Fruit fly (Drosophila melanogaster) whole organism, embryonic: ENCODE data around the gene Herc4.

ENCODE experiments used
- Aef1 ChIP-seq: fragments of 200-800 bp; sonication (Bioruptor generic); IDR thresholded peaks from 3 replicates; pipeline ENCODE4 v1.3.6; 2022; ENCODE audit warnings: missing biosample characterization, missing genetic modification characterization
- Antp ChIP-seq: fragments of 200-800 bp; sonication (Bioruptor generic); optimal IDR thresholded peaks from 3 replicates; lab custom pipeline; 2016; ENCODE audit warnings: missing biosample characterization, missing genetic modification characterization
- Awh ChIP-seq: fragments of 200-800 bp; sonication (Bioruptor generic); IDR thresholded peaks from 2 replicates; pipeline ENCODE4, ENCODE4 v1.3.6; 2022; ENCODE audit warnings: missing biosample characterization, missing genetic modification characterization
- B-H2 ChIP-seq: fragments of 200-800 bp; sonication (Bioruptor generic); optimal IDR thresholded peaks from 2 replicates; lab custom pipeline; 2018; ENCODE audit warnings: missing biosample characterization, mild to moderate bottlenecking, missing genetic modification characterization
- Bteb2 ChIP-seq: fragments of 200-800 bp; sonication (Bioruptor generic); optimal IDR thresholded peaks from 2 replicates; lab custom pipeline; 2016; ENCODE audit warnings: missing biosample characterization, missing genetic modification characterization
- CG10209 ChIP-seq: fragments of 200-800 bp; sonication (Bioruptor generic); optimal IDR thresholded peaks from 3 replicates; lab custom pipeline; 2017; ENCODE audit warnings: missing biosample characterization, mild to moderate bottlenecking, missing genetic modification characterization, missing genetic modification reagents
- CG11696 ChIP-seq: fragments of 200-800 bp; sonication (Bioruptor generic); IDR thresholded peaks from 2 replicates; pipeline ENCODE4 v1.3.6; 2022; ENCODE audit warnings: missing biosample characterization, missing genetic modification characterization
- CG17328 ChIP-seq: fragments of 200-800 bp; sonication (Bioruptor generic); IDR thresholded peaks from 2 replicates; pipeline ENCODE4 v1.3.6; 2022; ENCODE audit warnings: missing biosample characterization, missing genetic modification characterization
- CG17361 ChIP-seq: fragments of 200-800 bp; sonication (Bioruptor generic); IDR thresholded peaks from 3 replicates; pipeline ENCODE4 v1.3.6; 2022; ENCODE audit warnings: missing biosample characterization, missing genetic modification characterization
- CG18619 ChIP-seq: fragments of 200-800 bp; sonication (Bioruptor generic); optimal IDR thresholded peaks from 3 replicates; lab custom pipeline; 2017; ENCODE audit warnings: missing biosample characterization, mild to moderate bottlenecking, missing genetic modification characterization
- CG2889 ChIP-seq: fragments of 200-800 bp; sonication (Bioruptor generic); IDR thresholded peaks from 3 replicates; pipeline ENCODE4 v1.3.6; 2022; ENCODE audit warnings: missing biosample characterization, missing genetic modification characterization
- CG6272 ChIP-seq: fragments of 200-800 bp; sonication (Bioruptor generic); IDR thresholded peaks from 2 replicates; pipeline ENCODE4 v1.3.6; 2022; ENCODE audit warnings: missing biosample characterization, missing genetic modification characterization
- CG7271 ChIP-seq: fragments of 200-800 bp; sonication (Bioruptor generic); optimal IDR thresholded peaks from 2 replicates; lab custom pipeline; 2018; ENCODE audit warnings: missing biosample characterization, mild to moderate bottlenecking, missing genetic modification characterization, moderate library complexity
- CG7928 ChIP-seq: fragments of 200-800 bp; sonication (Bioruptor generic); optimal IDR thresholded peaks from 2 replicates; lab custom pipeline; 2017; ENCODE audit warnings: missing biosample characterization, mild to moderate bottlenecking, missing genetic modification characterization
- Camta ChIP-seq: fragments of 200-800 bp; sonication (Bioruptor generic); optimal IDR thresholded peaks from 2 replicates; lab custom pipeline; 2016; ENCODE audit warnings: missing biosample characterization, missing genetic modification characterization
- D ChIP-seq, 2 experiments: fragments of 200-800 bp in 1 of 2; fragments of >200 bp in 1 of 2; sonication (Bioruptor generic) in 1 of 2; optimal IDR thresholded peaks; 2 replicates in 1 of 2; 3 replicates in 1 of 2; lab custom pipeline; 2017; ENCODE audit warnings: mild to moderate bottlenecking in 1 of 2, missing biosample characterization in 1 of 2, missing genetic modification characterization in 1 of 2, missing genetic modification reagents in 1 of 2
- D19B ChIP-seq: fragments of 200-800 bp; sonication (Bioruptor generic); optimal IDR thresholded peaks from 2 replicates; lab custom pipeline; 2017; ENCODE audit warnings: missing biosample characterization, mild to moderate bottlenecking, missing genetic modification characterization
- Dad ChIP-seq: fragments of 200-800 bp; sonication (Bioruptor generic); optimal IDR thresholded peaks from 3 replicates; lab custom pipeline; 2016; ENCODE audit warnings: missing biosample characterization, missing genetic modification characterization
- Deaf1 ChIP-seq: fragments of 200-800 bp; optimal IDR thresholded peaks from 3 replicates; lab custom pipeline; 2019; ENCODE audit warnings: missing biosample characterization, mild to moderate bottlenecking, missing genetic modification characterization, moderate library complexity
- Ets65A ChIP-seq: fragments of 200-800 bp; sonication (Bioruptor generic); peaks from one replicate; lab custom pipeline; 2016; ENCODE audit warnings: missing biosample characterization, missing genetic modification characterization
- Fer2 ChIP-seq: fragments of 200-800 bp; sonication (Bioruptor generic); optimal IDR thresholded peaks from 2 replicates; lab custom pipeline; 2018; ENCODE audit warnings: missing biosample characterization, mild to moderate bottlenecking, missing genetic modification characterization, moderate library complexity
- Gsc ChIP-seq: fragments of 200-800 bp; sonication (Bioruptor generic); IDR thresholded peaks from 2 replicates; pipeline ENCODE4 v1.3.6; 2022; ENCODE audit warnings: missing biosample characterization, missing genetic modification characterization
- HLH4C ChIP-seq: fragments of 200-800 bp; sonication (Bioruptor generic); IDR thresholded peaks from 3 replicates; pipeline ENCODE4 v1.3.6; 2022; ENCODE audit warnings: missing biosample characterization, missing genetic modification characterization; ENCODE audit not compliant: partially characterized antibody
- Hr39 ChIP-seq: fragments of >200 bp; optimal IDR thresholded peaks from 2 replicates; lab custom pipeline; 2017
- Nf-YC ChIP-seq: fragments of 200-800 bp; optimal IDR thresholded peaks from 3 replicates; lab custom pipeline; 2019; ENCODE audit warnings: missing biosample characterization, mild to moderate bottlenecking, missing genetic modification characterization, moderate library complexity
- al ChIP-seq: fragments of 200-800 bp; sonication (Bioruptor generic); IDR thresholded peaks from 2 replicates; pipeline ENCODE4 v1.3.6; 2022; ENCODE audit warnings: missing biosample characterization, missing genetic modification characterization
- az2 ChIP-seq: fragments of 200-800 bp; sonication (Bioruptor generic); optimal IDR thresholded peaks from 3 replicates; lab custom pipeline; 2016; ENCODE audit warnings: missing biosample characterization, missing genetic modification characterization
- bigmax ChIP-seq: fragments of 200-800 bp; sonication (Bioruptor generic); optimal IDR thresholded peaks from 2 replicates; lab custom pipeline; 2018; ENCODE audit warnings: missing biosample characterization, mild to moderate bottlenecking, missing genetic modification characterization
- bowl ChIP-seq: fragments of 200-800 bp; sonication (Bioruptor generic); IDR thresholded peaks from 2 replicates; pipeline ENCODE4 v1.3.6; 2022; ENCODE audit warnings: missing biosample characterization, missing genetic modification characterization
- cad ChIP-seq: fragments of >200 bp; optimal IDR thresholded peaks from 2 replicates; lab custom pipeline; 2017; ENCODE audit warnings: missing biosample characterization, missing genetic modification characterization
- cg ChIP-seq: fragments of 200-800 bp; sonication (Bioruptor generic); optimal IDR thresholded peaks from 3 replicates; lab custom pipeline; 2019; ENCODE audit warnings: missing biosample characterization, mild to moderate bottlenecking, missing genetic modification characterization, moderate library complexity
- ci ChIP-seq: fragments of 200-800 bp; sonication (Bioruptor generic); IDR thresholded peaks from 3 replicates; pipeline ENCODE4 v1.3.6; 2022; ENCODE audit warnings: missing biosample characterization, missing genetic modification characterization
- dati ChIP-seq: fragments of 200-800 bp; sonication (Bioruptor generic); IDR thresholded peaks from 2 replicates; pipeline ENCODE4 v1.3.6; 2022; ENCODE audit warnings: missing biosample characterization, missing genetic modification characterization
- exex ChIP-seq: fragments of 200-800 bp; sonication (Bioruptor generic); optimal IDR thresholded peaks from 4 replicates; lab custom pipeline; 2018; ENCODE audit warnings: missing biosample characterization, mild to moderate bottlenecking, missing genetic modification characterization, moderate library complexity
- fd3F ChIP-seq: fragments of 200-800 bp; sonication (Bioruptor generic); optimal IDR thresholded peaks from 2 replicates; lab custom pipeline; 2018; ENCODE audit warnings: missing biosample characterization, mild to moderate bottlenecking, missing genetic modification characterization, moderate library complexity
- gcm2 ChIP-seq: fragments of 200-800 bp; sonication (Bioruptor generic); optimal IDR thresholded peaks from 2 replicates; lab custom pipeline; 2016; ENCODE audit warnings: missing biosample characterization, missing genetic modification characterization
- h ChIP-seq: fragments of >200 bp; optimal IDR thresholded peaks from 2 replicates; lab custom pipeline; 2017
- jumu ChIP-seq: fragments of 200-800 bp; sonication (Bioruptor generic); optimal IDR thresholded peaks from 3 replicates; lab custom pipeline; 2016; ENCODE audit warnings: missing biosample characterization, missing genetic modification characterization
- ken ChIP-seq: fragments of 200-800 bp; sonication (Bioruptor generic); IDR thresholded peaks from 3 replicates; pipeline ENCODE4 v1.3.6; 2022; ENCODE audit warnings: missing biosample characterization, missing genetic modification characterization
- lbe ChIP-seq: fragments of 200-800 bp; sonication (Bioruptor generic); optimal IDR thresholded peaks from 2 replicates; lab custom pipeline; 2016; ENCODE audit warnings: missing biosample characterization, mild to moderate bottlenecking, missing genetic modification characterization
- maf-S ChIP-seq: fragments of 200-800 bp; sonication (Bioruptor generic); optimal IDR thresholded peaks from 2 replicates; lab custom pipeline; 2016; ENCODE audit warnings: missing biosample characterization, missing genetic modification characterization
- nerfin-1 ChIP-seq: fragments of 200-800 bp; sonication (Bioruptor generic); optimal IDR thresholded peaks from 3 replicates; lab custom pipeline; 2019; ENCODE audit warnings: missing biosample characterization, mild to moderate bottlenecking, missing genetic modification characterization, moderate library complexity
- nom ChIP-seq: fragments of 200-800 bp; sonication (Bioruptor generic); optimal IDR thresholded peaks from 2 replicates; lab custom pipeline; 2017; ENCODE audit warnings: missing biosample characterization, missing genetic modification characterization, mild to moderate bottlenecking, moderate library complexity, missing genetic modification reagents
- phol ChIP-seq: fragments of 200-800 bp; sonication (Bioruptor generic); optimal IDR thresholded peaks from 3 replicates; lab custom pipeline; 2018; ENCODE audit warnings: missing biosample characterization, mild to moderate bottlenecking, missing genetic modification characterization, moderate library complexity
- row ChIP-seq: fragments of 200-800 bp; sonication (Bioruptor generic); IDR thresholded peaks from 3 replicates; pipeline ENCODE4 v1.3.6; 2022; ENCODE audit warnings: missing biosample characterization, missing genetic modification characterization
- shn ChIP-seq: fragments of 200-800 bp; sonication (Bioruptor generic); optimal IDR thresholded peaks from 3 replicates; lab custom pipeline; 2016; ENCODE audit warnings: missing biosample characterization, missing genetic modification characterization
- tgo ChIP-seq: fragments of 200-800 bp; sonication (Bioruptor generic); IDR thresholded peaks from 3 replicates; pipeline ENCODE4 v1.3.6; 2022; ENCODE audit warnings: missing biosample characterization, missing genetic modification characterization
- tna ChIP-seq: fragments of 200-800 bp; sonication (Bioruptor generic); IDR thresholded peaks from 2 replicates; pipeline ENCODE4 v1.3.6; 2022; ENCODE audit warnings: missing biosample characterization, missing genetic modification characterization; ENCODE audit not compliant: partially characterized antibody
- vfl ChIP-seq: fragments of 200-800 bp; sonication (Bioruptor generic); optimal IDR thresholded peaks from 2 replicates; lab custom pipeline; 2016; ENCODE audit warnings: missing biosample characterization, missing genetic modification characterization
- zen2 ChIP-seq: fragments of 200-800 bp; sonication (Bioruptor generic); IDR thresholded peaks from 3 replicates; pipeline ENCODE4 v1.3.6; 2022; ENCODE audit warnings: missing biosample characterization, missing genetic modification characterization; ENCODE audit not compliant: partially characterized antibody
- zfh1 ChIP-seq: fragments of 200-800 bp; sonication (Bioruptor generic); IDR thresholded peaks from 3 replicates; pipeline ENCODE4 v1.3.6; 2022; ENCODE audit warnings: missing biosample characterization, missing genetic modification characterization

Gene Herc4

DNA sequence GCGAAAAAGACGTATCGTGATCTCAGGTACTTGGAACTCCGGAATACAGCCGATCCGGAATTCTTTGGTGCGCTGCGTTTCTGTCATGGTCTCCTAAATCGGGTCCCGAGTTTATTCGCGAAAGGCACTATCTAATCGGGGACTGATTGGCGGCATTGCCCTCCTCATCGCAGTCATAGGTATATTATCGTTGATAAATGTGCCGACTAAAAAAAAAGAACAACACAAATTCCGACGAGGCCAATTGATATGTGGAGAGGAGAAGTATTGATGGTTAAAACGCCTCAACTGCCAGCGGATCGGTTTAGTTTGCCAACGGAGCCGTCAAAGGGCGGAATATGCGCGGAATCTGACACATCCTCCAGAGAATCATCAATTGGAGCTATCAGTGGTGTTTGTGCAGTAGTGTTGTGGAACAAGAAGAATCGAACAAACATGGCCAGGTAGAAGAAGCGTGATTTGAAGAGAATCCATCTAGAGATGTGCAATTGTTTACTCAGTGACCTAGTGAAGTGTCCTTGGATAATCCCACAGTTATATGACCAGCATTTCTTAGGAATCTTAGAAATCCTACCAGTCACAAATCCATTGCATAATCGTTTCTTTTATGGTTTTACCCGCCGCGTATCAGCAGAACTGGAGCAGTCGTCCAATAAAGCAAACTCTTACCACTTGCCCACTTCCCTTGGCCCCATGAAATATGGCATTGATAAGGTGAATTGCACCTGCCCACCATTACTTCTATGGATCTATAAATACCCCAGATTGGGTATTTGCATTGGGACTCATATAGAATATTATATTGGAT is 11.5 kb downstream of the Herc4 start:
- TF ChIP-seq dati: no peak
- no peak for TF ChIP-seq CG18619
- no peak for TF ChIP-seq Hr39
- TF ChIP-seq CG2889 (GFP tag; lab: Robert Waterston, UW): no peak
- TF ChIP-seq nerfin-1 (tag; lab: Kevin White, UChicago): no peak
- no peak for TF ChIP-seq ci (GFP tag; lab: Robert Waterston, UW)
- TF ChIP-seq al: no peak
- TF ChIP-seq Nf-YC (tag; lab: Kevin White, UChicago): no peak
- TF ChIP-seq lbe (GFP tag; lab: Kevin White, UChicago): no peak
- no peak for TF ChIP-seq phol
- TF ChIP-seq h: no peak
- no peak for TF ChIP-seq CG6272 (GFP tag; lab: Robert Waterston, UW)
- no peak for TF ChIP-seq tgo (GFP tag; lab: Robert Waterston, UW)
- TF ChIP-seq maf-S: no peak
- TF ChIP-seq CG17361 (GFP tag; lab: Robert Waterston, UW): no peak
- no peak for TF ChIP-seq CG7928 (GFP tag; lab: Kevin White, UChicago)
- TF ChIP-seq vfl (GFP tag; lab: Kevin White, UChicago): no peak
- no peak for TF ChIP-seq Aef1 (GFP tag; lab: Robert Waterston, UW)
- TF ChIP-seq zen2 (GFP tag; lab: Robert Waterston, UW): no peak
- no peak for TF ChIP-seq row (GFP tag; lab: Robert Waterston, UW)
- no peak for TF ChIP-seq Awh (GFP tag; lab: Robert Waterston, UW)
- no peak for TF ChIP-seq Gsc
- TF ChIP-seq tna (GFP tag; lab: Robert Waterston, UW): no peak
- peak; percentile 77 for TF ChIP-seq exex (tag; lab: Kevin White, UChicago)
- peak; percentile 1 for TF ChIP-seq B-H2 (GFP tag; lab: Kevin White, UChicago)
- TF ChIP-seq CG10209 (GFP tag; lab: Kevin White, UChicago): no peak
- no peak for TF ChIP-seq Antp (GFP tag; lab: Kevin White, UChicago)
- TF ChIP-seq zfh1 (GFP tag; lab: Robert Waterston, UW): 0 out of 3 replicates have a peak, but pooled peaks have one; percentile 17
- TF ChIP-seq gcm2 (GFP tag; lab: Kevin White, UChicago): no peak
- TF ChIP-seq Ets65A (GFP tag; lab: Kevin White, UChicago): peak; percentile 27
- TF ChIP-seq fd3F: no peak
- no peak for TF ChIP-seq ken (GFP tag; lab: Robert Waterston, UW)
- no peak for TF ChIP-seq nom (GFP tag; lab: Kevin White, UChicago)
- TF ChIP-seq D (optimal IDR thresholded peaks at IDR 0.05; lab: Kevin White, UChicago): no peak
- TF ChIP-seq D (GFP tag; optimal IDR thresholded peaks at IDR 0.05; lab: Kevin White, UChicago): no peak
- no peak for TF ChIP-seq Fer2
- TF ChIP-seq Deaf1 (tag; lab: Kevin White, UChicago): peak; percentile 18
- TF ChIP-seq shn (GFP tag; lab: Kevin White, UChicago): no peak
- no peak for TF ChIP-seq bigmax (GFP tag; lab: Kevin White, UChicago)
- TF ChIP-seq CG11696 (GFP tag; lab: Robert Waterston, UW): no peak
- no peak for TF ChIP-seq Bteb2 (GFP tag; lab: Kevin White, UChicago)
- TF ChIP-seq Camta: no peak
- no peak for TF ChIP-seq Dad (GFP tag; lab: Kevin White, UChicago)
- TF ChIP-seq cg (GFP tag; lab: Kevin White, UChicago): no peak
- no peak for TF ChIP-seq bowl
- TF ChIP-seq jumu (GFP tag; lab: Kevin White, UChicago): no peak
- no peak for TF ChIP-seq CG7271 (tag; lab: Kevin White, UChicago)
- TF ChIP-seq D19B (GFP tag; lab: Kevin White, UChicago): no peak
- no peak for TF ChIP-seq az2 (GFP tag; lab: Kevin White, UChicago)
- TF ChIP-seq CG17328 (GFP tag; lab: Robert Waterston, UW): no peak
- TF ChIP-seq cad (GFP tag; lab: Kevin White, UChicago): peak; percentile 25
- no peak for TF ChIP-seq HLH4C (GFP tag; lab: Robert Waterston, UW)
